Fruit fly (Drosophila melanogaster) whole organism, embryonic: ENCODE measurements around the gene CG32170.
A peak's percentile ranks its signal among the peaks of the same experiment; 100 is the strongest.

Source experiments
- Atf6 ChIP-seq: fragments of 200-800 bp; sonication (Bioruptor generic); IDR thresholded peaks from 2 replicates; pipeline ENCODE4 v1.3.6; 2022; ENCODE audit warnings: missing biosample characterization, missing genetic modification characterization
- CG10431 ChIP-seq: fragments of 200-800 bp; sonication (Bioruptor generic); optimal IDR thresholded peaks from 3 replicates; lab custom pipeline; 2018; ENCODE audit warnings: missing biosample characterization, mild to moderate bottlenecking, missing genetic modification characterization
- CG11723 ChIP-seq: fragments of 200-800 bp; sonication (Bioruptor generic); optimal IDR thresholded peaks from 2 replicates; lab custom pipeline; 2017; ENCODE audit warnings: missing biosample characterization, mild to moderate bottlenecking, missing genetic modification characterization
- CG13287 ChIP-seq: fragments of 200-800 bp; sonication (Bioruptor generic); IDR thresholded peaks from 2 replicates; pipeline ENCODE4 v1.3.6; 2022; ENCODE audit warnings: missing biosample characterization, missing genetic modification characterization; ENCODE audit not compliant: partially characterized antibody
- CG14014 ChIP-seq: fragments of 200-800 bp; sonication (Bioruptor generic); IDR thresholded peaks from 2 replicates; pipeline ENCODE4 v1.3.6; 2022; ENCODE audit warnings: missing biosample characterization, missing genetic modification characterization
- CG14050 ChIP-seq: fragments of 200-800 bp; sonication (Bioruptor generic); IDR thresholded peaks from 3 replicates; pipeline ENCODE4 v1.3.6; 2022; ENCODE audit warnings: missing biosample characterization, missing genetic modification characterization
- CG1529 ChIP-seq: fragments of 200-800 bp; sonication (Bioruptor generic); optimal IDR thresholded peaks from 3 replicates; lab custom pipeline; 2018; ENCODE audit warnings: missing biosample characterization, missing genetic modification characterization
- CG15514 ChIP-seq: fragments of 200-800 bp; sonication (Bioruptor generic); optimal IDR thresholded peaks from 3 replicates; lab custom pipeline; 2017; ENCODE audit warnings: missing biosample characterization, missing genetic modification characterization, mild to moderate bottlenecking, moderate library complexity, missing genetic modification reagents
- CG2199 ChIP-seq: fragments of 200-800 bp; sonication (Bioruptor generic); IDR thresholded peaks from 3 replicates; pipeline ENCODE4 v1.3.6; 2022; ENCODE audit warnings: missing biosample characterization, missing genetic modification characterization
- CG2202 ChIP-seq: fragments of 200-800 bp; sonication (Bioruptor generic); optimal IDR thresholded peaks from 2 replicates; lab custom pipeline; 2018; ENCODE audit warnings: missing biosample characterization, mild to moderate bottlenecking, missing genetic modification characterization
- CG31388 ChIP-seq: fragments of 200-800 bp; sonication (Bioruptor generic); optimal IDR thresholded peaks from 2 replicates; lab custom pipeline; 2016; ENCODE audit warnings: missing biosample characterization, missing genetic modification characterization
- CG3407 ChIP-seq: fragments of 200-800 bp; sonication (Bioruptor generic); optimal IDR thresholded peaks from 2 replicates; lab custom pipeline; 2018; ENCODE audit warnings: missing biosample characterization, mild to moderate bottlenecking, missing genetic modification characterization
- CG4360 ChIP-seq: fragments of 200-800 bp; sonication (Bioruptor generic); IDR thresholded peaks from 2 replicates; pipeline ENCODE4 v1.3.6; 2022; ENCODE audit warnings: missing biosample characterization, missing genetic modification characterization
- CG4707 ChIP-seq: fragments of 200-800 bp; sonication (Bioruptor generic); optimal IDR thresholded peaks from 2 replicates; lab custom pipeline; 2018; ENCODE audit warnings: missing biosample characterization, mild to moderate bottlenecking, missing genetic modification characterization, moderate library complexity
- CG4820 ChIP-seq: fragments of 200-800 bp; sonication (Bioruptor generic); optimal IDR thresholded peaks from 3 replicates; lab custom pipeline; 2016; ENCODE audit warnings: missing biosample characterization, missing genetic modification characterization
- CG6765 ChIP-seq: fragments of 200-800 bp; sonication (Bioruptor generic); optimal IDR thresholded peaks from 3 replicates; lab custom pipeline; 2017; ENCODE audit warnings: missing biosample characterization, mild to moderate bottlenecking, missing genetic modification characterization
- CG6854 ChIP-seq: fragments of 200-800 bp; sonication (Bioruptor generic); optimal IDR thresholded peaks from 3 replicates; lab custom pipeline; 2017; ENCODE audit warnings: missing biosample characterization, mild to moderate bottlenecking, missing genetic modification characterization
- CG7357 ChIP-seq: fragments of 200-800 bp; sonication (Bioruptor generic); IDR thresholded peaks from 3 replicates; pipeline ENCODE4 v1.3.6; 2022; ENCODE audit warnings: missing biosample characterization, missing genetic modification characterization
- CG7372 ChIP-seq: fragments of 200-800 bp; sonication (Bioruptor generic); IDR thresholded peaks from 2 replicates; pipeline ENCODE4 v1.3.6; 2022; ENCODE audit warnings: missing biosample characterization, missing genetic modification characterization
- CG8944 ChIP-seq: fragments of 200-800 bp; sonication (Bioruptor generic); optimal IDR thresholded peaks from 3 replicates; lab custom pipeline; 2016; ENCODE audit warnings: missing biosample characterization, missing genetic modification characterization
- CG9437 ChIP-seq: fragments of 200-800 bp; sonication (Bioruptor generic); optimal IDR thresholded peaks from 2 replicates; lab custom pipeline; 2018; ENCODE audit warnings: missing biosample characterization, mild to moderate bottlenecking, missing genetic modification characterization
- Drgx ChIP-seq: fragments of 200-800 bp; sonication (Bioruptor generic); IDR thresholded peaks from 2 replicates; pipeline ENCODE4 v1.3.6; 2022; ENCODE audit warnings: missing biosample characterization, missing genetic modification characterization
- MESR4 ChIP-seq: fragments of 200-800 bp; sonication (Bioruptor generic); optimal IDR thresholded peaks from 2 replicates; lab custom pipeline; 2018; ENCODE audit warnings: missing biosample characterization, mild to moderate bottlenecking, missing genetic modification characterization, moderate library complexity
- Med ChIP-seq: fragments of 200-800 bp; sonication (Bioruptor generic); peaks from one replicate; lab custom pipeline; 2016; ENCODE audit warnings: missing biosample characterization, missing genetic modification characterization, mild to moderate bottlenecking, inconsistent platforms, moderate library complexity
- Pdp1 ChIP-seq, 2 experiments: fragments of 200-800 bp; sonication (Bioruptor generic); optimal IDR thresholded peaks; 3 replicates each; lab custom pipeline; 2016; ENCODE audit warnings: missing biosample characterization in 2 of 2, missing genetic modification characterization in 2 of 2, mild to moderate bottlenecking in 1 of 2, moderate library complexity in 1 of 2
- bcd ChIP-seq: fragments of 200-800 bp; sonication (Bioruptor generic); optimal IDR thresholded peaks from 2 replicates; lab custom pipeline; 2017; ENCODE audit warnings: missing biosample characterization, mild to moderate bottlenecking, missing genetic modification characterization
- cato ChIP-seq: fragments of 200-800 bp; sonication (Bioruptor generic); optimal IDR thresholded peaks from 2 replicates; lab custom pipeline; 2016; ENCODE audit warnings: missing biosample characterization, missing genetic modification characterization, borderline replicate concordance
- chinmo ChIP-seq: fragments of 200-800 bp; sonication (Bioruptor generic); IDR thresholded peaks from 4 replicates; pipeline ENCODE4 v1.3.6; 2022; ENCODE audit warnings: missing biosample characterization, missing genetic modification characterization; ENCODE audit not compliant: partially characterized antibody
- corto ChIP-seq: fragments of 200-800 bp; sonication (Bioruptor generic); optimal IDR thresholded peaks from 2 replicates; lab custom pipeline; 2016; ENCODE audit warnings: missing biosample characterization, mild to moderate bottlenecking, missing genetic modification characterization, moderate library complexity
- crol ChIP-seq: fragments of 200-800 bp; sonication (Bioruptor generic); IDR thresholded peaks from 2 replicates; pipeline ENCODE4 v1.3.6; 2022; ENCODE audit warnings: missing biosample characterization, missing genetic modification characterization
- cwo ChIP-seq: fragments of 200-800 bp; sonication (Bioruptor generic); optimal IDR thresholded peaks from 3 replicates; lab custom pipeline; 2017; ENCODE audit warnings: missing biosample characterization, missing genetic modification characterization, mild to moderate bottlenecking, moderate library complexity, missing genetic modification reagents
- gcm ChIP-seq: fragments of 200-800 bp; sonication (Bioruptor generic); optimal IDR thresholded peaks from 2 replicates; lab custom pipeline; 2019; ENCODE audit warnings: missing biosample characterization, mild to moderate bottlenecking, missing genetic modification characterization, moderate library complexity
- hb ChIP-seq: fragments of 200-800 bp; sonication (Bioruptor generic); IDR thresholded peaks from 3 replicates; pipeline ENCODE4 v1.3.6; 2022; ENCODE audit warnings: missing biosample characterization, missing genetic modification characterization; ENCODE audit not compliant: partially characterized antibody
- hbn ChIP-seq: fragments of 200-800 bp; sonication (Bioruptor generic); IDR thresholded peaks from 2 replicates; pipeline ENCODE4 v1.3.6; 2022; ENCODE audit warnings: missing biosample characterization, missing genetic modification characterization; ENCODE audit not compliant: partially characterized antibody
- lilli ChIP-seq: fragments of 200-800 bp; sonication (Bioruptor generic); optimal IDR thresholded peaks from 3 replicates; lab custom pipeline; 2016; ENCODE audit warnings: missing biosample characterization, missing genetic modification characterization
- nau ChIP-seq: fragments of 200-800 bp; sonication (Bioruptor generic); optimal IDR thresholded peaks from 3 replicates; lab custom pipeline; 2017; ENCODE audit warnings: missing biosample characterization, mild to moderate bottlenecking, missing genetic modification characterization, missing genetic modification reagents
- odd ChIP-seq: fragments of 200-800 bp; sonication (Bioruptor generic); optimal IDR thresholded peaks from 2 replicates; lab custom pipeline; 2017; ENCODE audit warnings: missing biosample characterization, mild to moderate bottlenecking, missing genetic modification characterization
- pho ChIP-seq: fragments of 200-800 bp; sonication (Bioruptor generic); optimal IDR thresholded peaks from 2 replicates; lab custom pipeline; 2016; ENCODE audit warnings: missing biosample characterization, missing genetic modification characterization
- pum ChIP-seq: fragments of 200-800 bp; sonication (Bioruptor generic); optimal IDR thresholded peaks from 2 replicates; lab custom pipeline; 2016; ENCODE audit warnings: missing biosample characterization, missing genetic modification characterization
- sens ChIP-seq: fragments of 200-800 bp; sonication (Bioruptor generic); peaks from one replicate; lab custom pipeline; 2016; ENCODE audit warnings: missing biosample characterization, missing genetic modification characterization
- slbo ChIP-seq: fragments of 200-800 bp; sonication (Bioruptor generic); IDR thresholded peaks from 2 replicates; pipeline ENCODE4 v1.3.6; 2022; ENCODE audit warnings: missing biosample characterization, missing genetic modification characterization
- sob ChIP-seq: fragments of 200-800 bp; sonication (Bioruptor generic); IDR thresholded peaks from 2 replicates; pipeline ENCODE4 v1.3.6; 2022; ENCODE audit warnings: missing biosample characterization, missing genetic modification characterization
- tap ChIP-seq: fragments of 200-800 bp; optimal IDR thresholded peaks from 3 replicates; lab custom pipeline; 2019; ENCODE audit warnings: missing biosample characterization, mild to moderate bottlenecking, missing genetic modification characterization, moderate library complexity
- vvl ChIP-seq: fragments of 200-800 bp; sonication (Bioruptor generic); IDR thresholded peaks from 2 replicates; pipeline ENCODE4 v1.3.6; 2022; ENCODE audit warnings: missing biosample characterization, missing genetic modification characterization
- wek ChIP-seq: fragments of 200-800 bp; sonication (Bioruptor generic); optimal IDR thresholded peaks from 3 replicates; lab custom pipeline; 2018; ENCODE audit warnings: missing biosample characterization, mild to moderate bottlenecking, missing genetic modification characterization, moderate library complexity

CG32170 gene

dm6 chr3L:16853533-16854386 is 23.3 kb upstream of the CG32170 start, which contains the start of gene sina (continued):
- peak; percentile 88 for TF ChIP-seq hb (GFP tag; lab: Robert Waterston, UW)
- peak; percentile 88 for TF ChIP-seq CG13287 (GFP tag; lab: Robert Waterston, UW)
- TF ChIP-seq hbn (GFP tag; lab: Robert Waterston, UW), result peak; percentile 71
- TF ChIP-seq CG6765 (GFP tag; lab: Kevin White, UChicago), result peak; percentile 38
- peak; percentile 17 for TF ChIP-seq Drgx (GFP tag; lab: Robert Waterston, UW)

- 0 out of 4 replicates have a peak, but pooled peaks have one; percentile 7 for TF ChIP-seq chinmo (GFP tag; lab: Robert Waterston, UW)
- no peak for TF ChIP-seq CG7357 (GFP tag; lab: Robert Waterston, UW)
- no peak for TF ChIP-seq CG14050
- 0 out of 2 replicates have a peak, but pooled peaks have one; percentile 23 for TF ChIP-seq Atf6 (GFP tag; lab: Robert Waterston, UW)
- no peak for TF ChIP-seq slbo
- TF ChIP-seq CG4360, result 0 out of 2 replicates have a peak, but pooled peaks have one; percentile 35
- TF ChIP-seq gcm (GFP tag; lab: Kevin White, UChicago), result peak; percentile 57
- no peak for TF ChIP-seq nau (GFP tag; lab: Kevin White, UChicago)
- no peak for TF ChIP-seq bcd
- no peak for TF ChIP-seq tap
- no peak for TF ChIP-seq CG6854 (GFP tag; lab: Kevin White, UChicago)
- TF ChIP-seq CG4820 (GFP tag; lab: Kevin White, UChicago), result peak; percentile 50
- TF ChIP-seq CG2199, result 0 out of 3 replicates have a peak, but pooled peaks have one; percentile 9
- no peak for TF ChIP-seq CG8944 (GFP tag; lab: Kevin White, UChicago)
- TF ChIP-seq sens, result peak; percentile 16
- TF ChIP-seq CG7372, result no peak
- no peak for TF ChIP-seq lilli (GFP tag; lab: Kevin White, UChicago)
- TF ChIP-seq cwo (GFP tag; lab: Kevin White, UChicago), result no peak
- TF ChIP-seq CG3407, result no peak
- TF ChIP-seq cato (GFP tag; lab: Kevin White, UChicago), result no peak
- TF ChIP-seq CG1529 (GFP tag; lab: Kevin White, UChicago), result no peak
- TF ChIP-seq CG10431 (GFP tag; lab: Kevin White, UChicago), result peak; percentile 99
- TF ChIP-seq CG2202 (tag; lab: Kevin White, UChicago), result no peak
- TF ChIP-seq pum, result no peak
- TF ChIP-seq Pdp1 (GFP tag; optimal IDR thresholded peaks at IDR 0.05; lab: Kevin White, UChicago), result peak in 1 of 2 experiments; percentile 38
- TF ChIP-seq pho (GFP tag; lab: Kevin White, UChicago), result no peak
- TF ChIP-seq corto (GFP tag; lab: Kevin White, UChicago), result no peak
- no peak for TF ChIP-seq wek (GFP tag; lab: Kevin White, UChicago)
- peak; percentile 62; the same call in 1 of the 2 replicates for TF ChIP-seq vvl (GFP tag; lab: Robert Waterston, UW)
- peak; percentile 40 for TF ChIP-seq Med (GFP tag; lab: Kevin White, UChicago)
- no peak for TF ChIP-seq MESR4 (GFP tag; lab: Kevin White, UChicago)
- TF ChIP-seq CG11723 (GFP tag; lab: Kevin White, UChicago), result no peak
- TF ChIP-seq CG14014, result 0 out of 2 replicates have a peak, but pooled peaks have one; percentile 20
- no peak for TF ChIP-seq CG31388 (GFP tag; lab: Kevin White, UChicago)
- peak; percentile 21 for TF ChIP-seq CG15514 (GFP tag; lab: Kevin White, UChicago)
- TF ChIP-seq CG9437, result peak; percentile 98
- TF ChIP-seq odd (GFP tag; lab: Kevin White, UChicago), result no peak
- 0 out of 2 replicates have a peak, but pooled peaks have one; percentile 34 for TF ChIP-seq sob (GFP tag; lab: Robert Waterston, UW)
- TF ChIP-seq CG4707 (GFP tag; lab: Kevin White, UChicago), result no peak
- TF ChIP-seq crol (GFP tag; lab: Robert Waterston, UW), result peak; percentile 92
These were observed 22.6 kb upstream of the CG32170 start for dm6 chr3L:16854387-16855033.
